Fruit fly (Drosophila melanogaster) whole organism, pupa: Measurements from ENCODE around the gene CG31683.
A peak's percentile ranks its signal among the peaks of the same experiment; 100 is the strongest.

ENCODE experiments used
- CG14655 ChIP-seq: fragments of 200-800 bp; sonication (Bioruptor generic); optimal IDR thresholded peaks from 3 replicates; lab custom pipeline; 2017; ENCODE audit warnings: mild to moderate bottlenecking, missing biosample characterization, missing genetic modification reagents, missing genetic modification characterization
- CG17806 ChIP-seq: fragments of 200-800 bp; sonication (Bioruptor generic); optimal IDR thresholded peaks from 2 replicates; lab custom pipeline; 2018; ENCODE audit warnings: missing biosample characterization, mild to moderate bottlenecking, missing genetic modification characterization, moderate library complexity
- CG32121 ChIP-seq: fragments of 200-800 bp; sonication (Bioruptor generic); IDR thresholded peaks from 2 replicates; pipeline ENCODE4 v1.3.6; 2022; ENCODE audit warnings: missing biosample characterization, missing genetic modification characterization
- CG34367 ChIP-seq: fragments of 200-800 bp; sonication (Bioruptor generic); optimal IDR thresholded peaks from 2 replicates; lab custom pipeline; 2018; ENCODE audit warnings: missing biosample characterization, mild to moderate bottlenecking, missing genetic modification characterization
- D1 ChIP-seq: fragments of 200-800 bp; sonication (Bioruptor generic); optimal IDR thresholded peaks from 2 replicates; lab custom pipeline; 2018; ENCODE audit warnings: missing biosample characterization, mild to moderate bottlenecking, missing genetic modification characterization, moderate library complexity
- EcR ChIP-seq: fragments of 200-800 bp; sonication (Bioruptor generic); optimal IDR thresholded peaks from 3 replicates; lab custom pipeline; 2019; ENCODE audit warnings: missing biosample characterization, missing genetic modification characterization, mild to moderate bottlenecking, moderate library complexity, missing genetic modification reagents
- Pif1A ChIP-seq: fragments of 200-800 bp; sonication (Bioruptor generic); optimal IDR thresholded peaks from 3 replicates; lab custom pipeline; 2016; ENCODE audit warnings: missing biosample characterization, missing genetic modification characterization
- Snoo ChIP-seq: fragments of 200-800 bp; sonication (Bioruptor generic); optimal IDR thresholded peaks from 3 replicates; lab custom pipeline; 2017; ENCODE audit warnings: missing biosample characterization, mild to moderate bottlenecking, missing genetic modification characterization, inconsistent platforms
- gl ChIP-seq: fragments of 200-800 bp; sonication (Bioruptor generic); optimal IDR thresholded peaks from 2 replicates; lab custom pipeline; 2018; ENCODE audit warnings: missing biosample characterization, mild to moderate bottlenecking, missing genetic modification characterization
- rn ChIP-seq: fragments of 200-800 bp; sonication (Bioruptor generic); IDR thresholded peaks from 2 replicates; pipeline ENCODE4 v1.3.6; 2022; ENCODE audit warnings: missing biosample characterization, missing genetic modification characterization

dm6 chr2L:20435199-20435598, 14.6 kb downstream of the CG31683 start:
- TF ChIP-seq CG14655 (peak; percentile 36), CG32121 (no peak), gl (no peak), CG34367 (no peak), Pif1A (GFP tag; lab: Kevin White, UChicago) (no peak), Snoo (tag; lab: Kevin White, UChicago) (no peak), rn (GFP tag; lab: Robert Waterston, UW) (no peak), D1 (no peak), CG17806 (no peak), EcR (GFP tag; lab: Kevin White, UChicago) (no peak)
